Worm (Caenorhabditis elegans) whole organism, young adult: ENCODE results near the gene F22H10.6.

Source experiments
- F52B5.7 ChIP-seq: sonication (generic microtip); optimal IDR thresholded peaks from 2 replicates; lab custom pipeline; 2016; ENCODE audit warnings: mild to moderate bottlenecking, missing genetic modification characterization, missing compliant biosample characterization
- ama-1 ChIP-seq, 3 experiments: fragments of 150-350 bp in 1 of 3; sonication (generic microtip) in 2 of 3; optimal IDR thresholded peaks; 2 replicates each; lab custom pipeline; 2014 to 2018; ENCODE audit warnings: missing biosample characterization in 2 of 3, missing genetic modification characterization in 2 of 3, missing genetic modification reagents in 2 of 3
- bed-2 ChIP-seq: fragments of 200-800 bp; sonication (Bioruptor generic); IDR thresholded peaks from 2 replicates; pipeline ENCODE4 v1.3.6; 2022; ENCODE audit warnings: missing genetic modification reagents, missing genetic modification characterization, missing compliant biosample characterization
- somi-1 ChIP-seq: fragments of 200-800 bp; sonication (Bioruptor generic); optimal IDR thresholded peaks from 2 replicates; lab custom pipeline; 2018; ENCODE audit warnings: mild to moderate bottlenecking, missing genetic modification characterization, missing compliant biosample characterization

- TF ChIP-seq bed-2 (GFP tag; lab: Robert Waterston, UW) (no peak), somi-1 (no peak), F52B5.7 (tag; lab: Kevin White, UChicago) (no peak), ama-1 (optimal IDR thresholded peaks at IDR 0.05; lab: Kevin White, UChicago) (no peak), ama-1 (GFP tag; optimal IDR thresholded peaks at IDR 0.05; lab: Kevin White, UChicago) (no peak)
These were observed 38.1 kb upstream of the F22H10.6 start, which contains the start of gene hda-4 for ce11 chrX:16729259-16729658.
